Worm (Caenorhabditis elegans) whole organism, L4 larva: ENCODE results near the gene C10B5.1.

ENCODE experiments used
- D1046.2 ChIP-seq: fragments of 200-800 bp; sonication (Bioruptor generic); IDR thresholded peaks from 2 replicates; pipeline ENCODE4 v1.3.6; 2022; ENCODE audit warnings: missing genetic modification characterization, missing compliant biosample characterization
- F10B5.3 ChIP-seq: sonication (generic microtip); optimal IDR thresholded peaks from 2 replicates; lab custom pipeline; 2016; ENCODE audit warnings: mild to moderate bottlenecking, missing genetic modification characterization, missing compliant biosample characterization
- F49E8.2 ChIP-seq: sonication (generic microtip); optimal IDR thresholded peaks from 2 replicates; lab custom pipeline; 2016; ENCODE audit warnings: missing compliant biosample characterization, mild to moderate bottlenecking, missing genetic modification characterization, borderline replicate concordance
- R02D3.7 ChIP-seq: fragments of 150-350 bp; sonication (generic microtip); optimal IDR thresholded peaks from 3 replicates; lab custom pipeline; 2014; ENCODE audit warnings: missing biosample characterization, missing genetic modification characterization
- T26A8.4 ChIP-seq: fragments of 200-800 bp; sonication (Bioruptor generic); IDR thresholded peaks from 2 replicates; pipeline ENCODE4 v1.3.6; 2022; ENCODE audit warnings: missing genetic modification characterization, missing compliant biosample characterization
- Y105C5A.15 ChIP-seq: fragments of 200-800 bp; sonication (Bioruptor generic); IDR thresholded peaks from 2 replicates; pipeline ENCODE4 v1.3.6; 2022; ENCODE audit warnings: missing genetic modification characterization, missing compliant biosample characterization
- Y75B8A.6 ChIP-seq: fragments of 200-800 bp; sonication (Bioruptor generic); IDR thresholded peaks from 2 replicates; pipeline ENCODE4 v1.3.6; 2022; ENCODE audit warnings: missing genetic modification reagents, missing genetic modification characterization, missing compliant biosample characterization
- ZK337.2 ChIP-seq: fragments of 200-800 bp; sonication (Bioruptor generic); IDR thresholded peaks from 2 replicates; pipeline ENCODE4 v1.3.6; 2022; ENCODE audit warnings: missing genetic modification reagents, missing genetic modification characterization, missing compliant biosample characterization
- aha-1 ChIP-seq: fragments of 150-350 bp; peaks from one replicate; lab custom pipeline; 2014; ENCODE audit warnings: missing biosample characterization, missing genetic modification characterization
- ama-1 ChIP-seq: fragments of 150-350 bp; optimal IDR thresholded peaks from 2 replicates; lab custom pipeline; 2014; ENCODE audit warnings: inconsistent platforms, mixed read lengths
- arid-1 ChIP-seq: fragments of 200-800 bp; sonication (Bioruptor generic); conservative IDR thresholded peaks from 2 replicates; pipeline ENCODE4 v1.3.6; 2022; ENCODE audit warnings: missing genetic modification reagents, missing genetic modification characterization, missing compliant biosample characterization
- ceh-44 ChIP-seq: fragments of 200-800 bp; sonication (Bioruptor generic); IDR thresholded peaks from 2 replicates; pipeline ENCODE4 v1.3.6; 2022; ENCODE audit warnings: missing genetic modification reagents, missing genetic modification characterization, missing compliant biosample characterization
- ceh-62 ChIP-seq: sonication (generic microtip); optimal IDR thresholded peaks from 2 replicates; lab custom pipeline; 2017; ENCODE audit warnings: missing biosample characterization, missing genetic modification characterization
- cey-2 ChIP-seq: sonication (generic microtip); optimal IDR thresholded peaks from 3 replicates; lab custom pipeline; 2017; ENCODE audit warnings: missing genetic modification characterization, mild to moderate bottlenecking, missing compliant biosample characterization, antibody characterized with exemption, borderline replicate concordance; ENCODE audit not compliant: insufficient read depth
- daf-12 ChIP-seq: fragments of 150-350 bp; optimal IDR thresholded peaks from 2 replicates; lab custom pipeline; 2014; ENCODE audit warnings: missing biosample characterization, missing genetic modification reagents, missing genetic modification characterization
- daf-16 ChIP-seq, 3 experiments: sonication (generic microtip); optimal IDR thresholded peaks; 2 replicates each; lab custom pipeline; 2016 to 2017; ENCODE audit warnings: missing genetic modification characterization in 3 of 3, missing genetic modification reagents in 3 of 3, mild to moderate bottlenecking in 2 of 3, missing compliant biosample characterization in 2 of 3, missing biosample characterization in 1 of 3, moderate library complexity in 1 of 3
- daf-19 ChIP-seq: fragments of 200-800 bp; sonication (Bioruptor generic); conservative IDR thresholded peaks from 2 replicates; pipeline ENCODE4 v1.3.6; 2022; ENCODE audit warnings: missing genetic modification characterization, missing compliant biosample characterization
- dmd-6 ChIP-seq: fragments of 200-800 bp; sonication (Bioruptor generic); IDR thresholded peaks from 2 replicates; pipeline ENCODE4 v1.3.6; 2022; ENCODE audit warnings: missing genetic modification reagents, missing genetic modification characterization, missing compliant biosample characterization
- dmd-8 ChIP-seq: fragments of 200-800 bp; sonication (Bioruptor generic); IDR thresholded peaks from 2 replicates; pipeline ENCODE4 v1.3.6; 2022; ENCODE audit warnings: missing genetic modification characterization, missing compliant biosample characterization
- dve-1 ChIP-seq: sonication (generic microtip); optimal IDR thresholded peaks from 2 replicates; lab custom pipeline; 2017; ENCODE audit warnings: antibody characterized with exemption, mild to moderate bottlenecking, missing genetic modification characterization, missing compliant biosample characterization; ENCODE audit not compliant: insufficient read depth
- egl-43 ChIP-seq: fragments of 200-800 bp; sonication (Bioruptor generic); IDR thresholded peaks from 2 replicates; pipeline ENCODE4 v1.3.6; 2022; ENCODE audit warnings: missing genetic modification reagents, missing genetic modification characterization, missing compliant biosample characterization
- fkh-10 ChIP-seq: fragments of 150-350 bp; optimal IDR thresholded peaks from 2 replicates; lab custom pipeline; 2014; ENCODE audit warnings: missing biosample characterization, missing genetic modification reagents, missing genetic modification characterization
- hif-1 ChIP-seq, 2 experiments: sonication (generic microtip); optimal IDR thresholded peaks; 2 replicates each; lab custom pipeline; 2016 to 2017; ENCODE audit warnings: missing compliant biosample characterization in 2 of 2, missing genetic modification characterization in 2 of 2, missing genetic modification reagents in 2 of 2, missing genotype in 2 of 2, mild to moderate bottlenecking in 1 of 2
- hlh-11 ChIP-seq: fragments of 200-800 bp; sonication (Bioruptor generic); optimal IDR thresholded peaks from 2 replicates; lab custom pipeline; 2018; ENCODE audit warnings: mild to moderate bottlenecking, missing genetic modification characterization, missing compliant biosample characterization
- hlh-30 ChIP-seq: sonication (generic microtip); optimal IDR thresholded peaks from 2 replicates; lab custom pipeline; 2017; ENCODE audit warnings: antibody characterized with exemption, mild to moderate bottlenecking, missing genetic modification characterization, missing compliant biosample characterization; ENCODE audit not compliant: insufficient read depth
- lim-7 ChIP-seq: fragments of 200-800 bp; sonication (Bioruptor generic); IDR thresholded peaks from 2 replicates; pipeline ENCODE4 v1.3.6; 2022; ENCODE audit warnings: missing genetic modification characterization, missing compliant biosample characterization
- lin-13 ChIP-seq: fragments of 150-350 bp; optimal IDR thresholded peaks from 2 replicates; lab custom pipeline; 2014; ENCODE audit warnings: missing biosample characterization, missing genetic modification reagents, missing genetic modification characterization
- lin-15B ChIP-seq: fragments of 150-350 bp; sonication (generic microtip); optimal IDR thresholded peaks from 3 replicates; lab custom pipeline; 2014; ENCODE audit warnings: missing biosample characterization, missing genetic modification characterization
- lsy-2 ChIP-seq, 2 experiments: fragments of 150-350 bp in 1 of 2; sonication (generic microtip) in 1 of 2; optimal IDR thresholded peaks; 2 replicates each; lab custom pipeline; 2014 to 2017; ENCODE audit warnings: missing biosample characterization in 2 of 2, missing genetic modification characterization in 2 of 2
- madf-9 ChIP-seq: fragments of 200-800 bp; sonication (Bioruptor generic); conservative IDR thresholded peaks from 2 replicates; pipeline ENCODE4 v1.3.6; 2022; ENCODE audit warnings: missing genetic modification reagents, missing genetic modification characterization, missing compliant biosample characterization
- mdl-1 ChIP-seq, 2 experiments: fragments of 150-350 bp in 1 of 2; sonication (generic microtip) in 1 of 2; optimal IDR thresholded peaks; 2 replicates each; lab custom pipeline; 2014 to 2017; ENCODE audit warnings: missing biosample characterization in 2 of 2, missing genetic modification characterization in 2 of 2
- mxl-3 ChIP-seq: fragments of 200-800 bp; sonication (Bioruptor generic); optimal IDR thresholded peaks from 2 replicates; lab custom pipeline; 2018; ENCODE audit warnings: mild to moderate bottlenecking, missing genetic modification characterization, missing compliant biosample characterization
- nhr-11 ChIP-seq: fragments of 150-350 bp; optimal IDR thresholded peaks from 2 replicates; lab custom pipeline; 2014; ENCODE audit warnings: missing biosample characterization, missing genetic modification characterization
- nhr-111 ChIP-seq: fragments of 200-800 bp; sonication (Bioruptor generic); optimal IDR thresholded peaks from 2 replicates; lab custom pipeline; 2018; ENCODE audit warnings: mild to moderate bottlenecking, missing genetic modification characterization, missing compliant biosample characterization
- nhr-237 ChIP-seq: sonication (generic microtip); optimal IDR thresholded peaks from 2 replicates; lab custom pipeline; 2017; ENCODE audit warnings: missing biosample characterization, missing genetic modification characterization
- nhr-41 ChIP-seq: fragments of 200-800 bp; sonication (Bioruptor generic); IDR thresholded peaks from 2 replicates; pipeline ENCODE4 v1.3.6; 2022; ENCODE audit warnings: missing genetic modification reagents, missing genetic modification characterization, missing compliant biosample characterization
- nhr-42 ChIP-seq: fragments of 200-800 bp; sonication (Bioruptor generic); IDR thresholded peaks from 2 replicates; pipeline ENCODE4 v1.3.6; 2022; ENCODE audit warnings: missing genetic modification characterization, missing compliant biosample characterization
- nhr-77 ChIP-seq: fragments of 150-350 bp; optimal IDR thresholded peaks from 2 replicates; lab custom pipeline; 2014; ENCODE audit warnings: missing biosample characterization, missing genetic modification characterization
- pha-4 ChIP-seq, 2 experiments: fragments of 150-350 bp in 1 of 2; fragments of 200-800 bp in 1 of 2; sonication (Bioruptor generic) in 1 of 2; IDR thresholded peaks in 1 of 2; optimal IDR thresholded peaks in 1 of 2; 2 replicates each; pipeline versions ENCODE4 v1.3.6 to Lab custom; 2014 to 2022; ENCODE audit warnings: missing genetic modification characterization in 2 of 2, missing genetic modification reagents in 2 of 2, missing biosample characterization in 1 of 2, missing compliant biosample characterization in 1 of 2
- php-3 ChIP-seq: fragments of 200-800 bp; sonication (Bioruptor generic); IDR thresholded peaks from 2 replicates; pipeline ENCODE4 v1.3.6; 2022; ENCODE audit warnings: missing genetic modification reagents, missing genetic modification characterization, missing compliant biosample characterization
- pqm-1 ChIP-seq: sonication (generic microtip); optimal IDR thresholded peaks from 2 replicates; lab custom pipeline; 2017; ENCODE audit warnings: missing biosample characterization, missing genetic modification characterization
- rbr-2 ChIP-seq: sonication (generic microtip); optimal IDR thresholded peaks from 2 replicates; lab custom pipeline; 2016; ENCODE audit warnings: missing genotype, missing genetic modification characterization, missing compliant biosample characterization
- spr-1 ChIP-seq: sonication (generic microtip); optimal IDR thresholded peaks from 2 replicates; lab custom pipeline; 2016; ENCODE audit warnings: mild to moderate bottlenecking, missing genetic modification characterization, missing compliant biosample characterization
- tra-1 ChIP-seq: fragments of 200-800 bp; sonication (Bioruptor generic); IDR thresholded peaks from 2 replicates; pipeline ENCODE4 v1.3.6; 2022; ENCODE audit warnings: missing genetic modification reagents, missing genetic modification characterization, missing compliant biosample characterization
- unc-130 ChIP-seq: sonication (generic microtip); optimal IDR thresholded peaks from 2 replicates; lab custom pipeline; 2016; ENCODE audit warnings: missing genetic modification reagents, missing genetic modification characterization, missing compliant biosample characterization
- vab-7 ChIP-seq: fragments of 200-800 bp; sonication (Bioruptor generic); IDR thresholded peaks from 2 replicates; pipeline ENCODE4 v1.3.6; 2022; ENCODE audit warnings: missing genetic modification reagents, missing genetic modification characterization, missing compliant biosample characterization
- zfp-2 ChIP-seq: sonication (generic microtip); optimal IDR thresholded peaks from 2 replicates; lab custom pipeline; 2016; ENCODE audit warnings: mild to moderate bottlenecking, missing genetic modification characterization, missing compliant biosample characterization
- zip-11 ChIP-seq: fragments of 200-800 bp; sonication (Bioruptor generic); IDR thresholded peaks from 2 replicates; pipeline ENCODE4 v1.3.6; 2022; ENCODE audit warnings: missing genetic modification characterization, missing compliant biosample characterization

C10B5.1 gene

DNA sequence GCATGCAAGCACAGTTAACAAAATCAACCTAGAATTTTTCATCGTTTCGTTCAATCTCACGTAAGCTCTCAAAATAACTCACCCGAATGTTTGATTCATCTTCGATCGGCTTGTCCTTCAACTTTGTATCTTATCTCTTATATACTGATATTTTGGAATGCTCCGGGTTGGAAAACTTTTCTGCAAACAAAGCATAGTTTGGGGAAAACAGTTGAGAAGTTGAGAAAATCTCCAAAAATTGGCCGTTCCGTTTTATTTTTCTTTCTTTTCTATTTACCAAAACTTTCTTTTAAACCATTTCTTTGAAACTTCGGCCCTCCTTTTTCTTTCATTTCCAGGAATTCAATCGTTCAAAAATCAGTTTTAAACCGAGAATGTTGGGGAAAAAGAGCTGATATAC, 21.6 kb downstream of the C10B5.1 start, which contains the start of gene F41E6.15:
Gene F41E6.15, minus strand, starts transcription at position 101 of the 400 bp plus-strand sequence.
- TF ChIP-seq egl-43 (no peak), dmd-6 (no peak), hlh-11 (tag; lab: Kevin White, UChicago) (no peak), daf-12 (no peak), aha-1 (peak; percentile 4), nhr-41 (GFP tag; lab: Robert Waterston, UW) (no peak), php-3 (GFP tag; lab: Robert Waterston, UW) (no peak)

ce11 chrV:8603272-8603671, 22.2 kb downstream of the C10B5.1 start, which contains the start of gene F41E6.5:
TSS of gene F41E6.5 (plus strand) at chrV:8603480.
- TF ChIP-seq dmd-8 (GFP tag; lab: Robert Waterston, UW) (no peak), lin-15B (tag; lab: Kevin White, UChicago) (no peak), arid-1 (GFP tag; lab: Robert Waterston, UW) (no peak), dve-1 (tag; lab: Kevin White, UChicago) (peak; percentile 73), cey-2 (tag; lab: Kevin White, UChicago) (no peak), mdl-1 (tag; optimal IDR thresholded peaks at IDR 0.05; lab: Kevin White, UChicago) (peak in 1 of 2 experiments; percentile 79), rbr-2 (tag; lab: Kevin White, UChicago) (no peak), lin-13 (GFP tag; lab: Kevin White, UChicago) (no peak), ZK337.2 (GFP tag; lab: Robert Waterston, UW) (no peak), hlh-30 (tag; lab: Kevin White, UChicago) (peak; percentile 48), ceh-62 (tag; lab: Kevin White, UChicago) (no peak), egl-43 (no peak), nhr-111 (GFP tag; lab: Kevin White, UChicago) (no peak), pha-4 (GFP tag; IDR thresholded peaks at IDR 0.05; lab: Robert Waterston, UW) (no peak), pha-4 (tag; optimal IDR thresholded peaks at IDR 0.05; lab: Kevin White, UChicago) (no peak), lsy-2 (tag; optimal IDR thresholded peaks at IDR 0.05; lab: Kevin White, UChicago) (no peak), Y105C5A.15 (GFP tag; lab: Robert Waterston, UW) (no peak), zfp-2 (tag; lab: Kevin White, UChicago) (no peak), php-3 (GFP tag; lab: Robert Waterston, UW) (no peak), nhr-237 (tag; lab: Kevin White, UChicago) (no peak), ceh-44 (no peak), tra-1 (no peak), spr-1 (tag; lab: Kevin White, UChicago) (no peak), ama-1 (lab: Kevin White, UChicago) (no peak), daf-19 (no peak), Y75B8A.6 (GFP tag; lab: Robert Waterston, UW) (no peak), pqm-1 (peak; percentile 54), T26A8.4 (GFP tag; lab: Robert Waterston, UW) (no peak), vab-7 (GFP tag; lab: Robert Waterston, UW) (no peak), R02D3.7 (tag; lab: Kevin White, UChicago) (no peak), dmd-6 (peak; percentile 65), lim-7 (GFP tag; lab: Robert Waterston, UW) (no peak), nhr-42 (GFP tag; lab: Robert Waterston, UW) (no peak), nhr-11 (tag; lab: Kevin White, UChicago) (no peak), F49E8.2 (tag; lab: Kevin White, UChicago) (no peak), daf-12 (no peak), zip-11 (GFP tag; lab: Robert Waterston, UW) (no peak), mxl-3 (GFP tag; lab: Kevin White, UChicago) (peak; percentile 63), D1046.2 (GFP tag; lab: Robert Waterston, UW) (no peak), madf-9 (GFP tag; lab: Robert Waterston, UW) (no peak), daf-16 (GFP tag; optimal IDR thresholded peaks at IDR 0.05; lab: Kevin White, UChicago) (no peak), daf-16 (tag; optimal IDR thresholded peaks at IDR 0.05; lab: Kevin White, UChicago) (peak; percentile 90), F10B5.3 (tag; lab: Kevin White, UChicago) (no peak), nhr-77 (peak; percentile 59), unc-130 (no peak), hlh-11 (tag; lab: Kevin White, UChicago) (peak; percentile 66), fkh-10 (GFP tag; lab: Kevin White, UChicago) (no peak), hif-1 (tag; optimal IDR thresholded peaks at IDR 0.05; lab: Kevin White, UChicago) (peak in 1 of 2 experiments; percentile 18)
